In the genomic region with DNA sequence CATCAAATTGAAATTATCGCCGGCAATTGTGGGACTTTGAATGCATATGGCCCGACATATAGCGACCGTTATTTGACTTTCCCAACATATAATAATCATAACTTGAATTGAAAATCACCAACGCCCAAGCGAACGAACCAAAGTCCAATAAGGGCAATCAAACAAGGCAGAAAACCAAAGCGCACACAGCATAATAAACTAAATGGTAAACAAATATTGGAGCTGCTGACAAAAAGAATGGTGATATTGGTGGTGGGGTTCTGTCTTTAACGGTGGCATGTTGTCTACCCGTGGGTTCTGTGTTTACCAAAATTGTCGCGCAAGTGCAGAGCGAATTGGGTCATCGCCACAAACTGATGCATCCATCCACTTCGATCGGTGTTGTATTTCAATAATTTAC, we compare ENCODE assay signal across 1 fruit fly cellular context.
TF ChIP-seq lines count a peak whose summit lies in the region.

No protein-coding gene starts in this region.

TF ChIP-seq in whole organism, embryonic, 481 proteins besides CTCF, POLR2A, EP300 and RAD21 (continued from another document):
- TF ChIP-seq H2.0 (GFP tag; IDR thresholded peaks at IDR 0.05; lab: Robert Waterston, UW) = no peak
- TF ChIP-seq CG1603 (tag; optimal IDR thresholded peaks at IDR 0.05; lab: Kevin White, UChicago) = peak; percentile 37
- peak; percentile 23 for TF ChIP-seq CG4707 (GFP tag; optimal IDR thresholded peaks at IDR 0.05; lab: Kevin White, UChicago)
- TF ChIP-seq br (optimal IDR thresholded peaks at IDR 0.05; lab: Kevin White, UChicago) = no peak
- 0 out of 2 replicates have a peak, but pooled peaks have one; percentile 10 for TF ChIP-seq Awh (GFP tag; IDR thresholded peaks at IDR 0.05; lab: Robert Waterston, UW)
- peak; percentile 23 for TF ChIP-seq Vsx1 (GFP tag; optimal IDR thresholded peaks at IDR 0.05; lab: Kevin White, UChicago)
- TF ChIP-seq CG17568 (GFP tag; optimal IDR thresholded peaks at IDR 0.05; lab: Kevin White, UChicago) = no peak
- TF ChIP-seq ci (GFP tag; IDR thresholded peaks at IDR 0.05; lab: Robert Waterston, UW) = peak; percentile 48; the same call in 1 of the 3 replicates
- TF ChIP-seq bsh (GFP tag; optimal IDR thresholded peaks at IDR 0.05; lab: Kevin White, UChicago) = peak in 1 of 2 experiments; percentile 40
- no peak for TF ChIP-seq Dek (tag; optimal IDR thresholded peaks at IDR 0.05; lab: Kevin White, UChicago)
- TF ChIP-seq CG8089 (GFP tag; optimal IDR thresholded peaks at IDR 0.05; lab: Kevin White, UChicago) = peak; percentile 2
- no peak for TF ChIP-seq pum (GFP tag; optimal IDR thresholded peaks at IDR 0.05; lab: Kevin White, UChicago)
- no peak for TF ChIP-seq CG13894 (tag; optimal IDR thresholded peaks at IDR 0.05; lab: Kevin White, UChicago)
- TF ChIP-seq Blimp-1 (GFP tag; optimal IDR thresholded peaks at IDR 0.05; lab: Kevin White, UChicago) = peak; percentile 46
- no peak for TF ChIP-seq Hand (GFP tag; optimal IDR thresholded peaks at IDR 0.05; lab: Kevin White, UChicago)
- TF ChIP-seq Xrp1 (GFP tag; IDR thresholded peaks at IDR 0.05; lab: Robert Waterston, UW) = peak; percentile 44; the same call in 1 of the 2 replicates
- TF ChIP-seq kni (GFP tag; optimal IDR thresholded peaks at IDR 0.05; lab: Kevin White, UChicago) = peak; percentile 65
- no peak for TF ChIP-seq D (optimal IDR thresholded peaks at IDR 0.05; lab: Kevin White, UChicago)
- TF ChIP-seq D (GFP tag; optimal IDR thresholded peaks at IDR 0.05; lab: Kevin White, UChicago) = peak; percentile 12
- no peak for TF ChIP-seq nom (GFP tag; optimal IDR thresholded peaks at IDR 0.05; lab: Kevin White, UChicago)
- TF ChIP-seq sc (optimal IDR thresholded peaks at IDR 0.05; lab: Kevin White, UChicago) = no peak
- TF ChIP-seq sc (GFP tag; optimal IDR thresholded peaks at IDR 0.05; lab: Kevin White, UChicago) = no peak
- no peak for TF ChIP-seq Med (GFP tag; lab: Kevin White, UChicago)
- TF ChIP-seq unpg (GFP tag; optimal IDR thresholded peaks at IDR 0.05; lab: Kevin White, UChicago) = peak; percentile 24
- TF ChIP-seq sens-2 (GFP tag; IDR thresholded peaks at IDR 0.05; lab: Robert Waterston, UW) = no peak
- peak; percentile 4 for TF ChIP-seq CG15696 (tag; optimal IDR thresholded peaks at IDR 0.05; lab: Kevin White, UChicago)
